Fruit fly (Drosophila melanogaster) Kc167 (cell line): ENCODE results near the gene CG43678.

Source experiments
- Myc ChIP-seq: fragments of >200 bp; optimal IDR thresholded peaks from 2 replicates; lab custom pipeline; 2017; ENCODE audit warnings: missing external identifiers
- Sin3A ChIP-seq: fragments of >200 bp; optimal IDR thresholded peaks from 2 replicates; lab custom pipeline; 2018; ENCODE audit warnings: missing external identifiers
- h ChIP-seq: fragments of >200 bp; optimal IDR thresholded peaks from 3 replicates; lab custom pipeline; 2018; ENCODE audit warnings: missing external identifiers
- insv ChIP-seq: fragments of >200 bp; optimal IDR thresholded peaks from 3 replicates; lab custom pipeline; 2018; ENCODE audit warnings: missing external identifiers
- psq ChIP-seq: fragments of >200 bp; optimal IDR thresholded peaks from 2 replicates; lab custom pipeline; 2017; ENCODE audit warnings: missing external identifiers
- ttk ChIP-seq: sonication (Bioruptor generic); optimal IDR thresholded peaks from 2 replicates; lab custom pipeline; 2017; ENCODE audit warnings: missing external identifiers

- TF ChIP-seq insv (lab: Kevin White, UChicago), result no peak
- TF ChIP-seq Myc, result no peak
- no peak for TF ChIP-seq ttk (lab: Kevin White, UChicago)
- no peak for TF ChIP-seq psq (lab: Kevin White, UChicago)
- no peak for TF ChIP-seq Sin3A (lab: Kevin White, UChicago)
- TF ChIP-seq h (lab: Kevin White, UChicago), result no peak
Observed at dm6 chr3L:15006825-15007224, 42.5 kb downstream of the CG43678 start.
